Worm (Caenorhabditis elegans): ENCODE data around the gene Y37E11AL.9.

ce11 chrIV:3709200-3709599 is 8.7 kb upstream of the Y37E11AL.9 start, which contains the start of gene Y37E11AL.1:
- TF ChIP-seq ztf-29 (GFP tag; IDR thresholded peaks at IDR 0.05): no peak
- no peak for TF ChIP-seq cog-1 (tag; optimal IDR thresholded peaks at IDR 0.05)
- TF ChIP-seq ref-1 (GFP tag; conservative IDR thresholded peaks at IDR 0.05): no peak
- no peak for TF ChIP-seq T22C8.4 (GFP tag; IDR thresholded peaks at IDR 0.05)
- no peak for TF ChIP-seq flt-1 (GFP tag; IDR thresholded peaks at IDR 0.05)
- no peak for TF ChIP-seq tab-1 (GFP tag; IDR thresholded peaks at IDR 0.05)
- TF ChIP-seq med-1 (GFP tag; optimal IDR thresholded peaks at IDR 0.05; ENCODE audit: insufficient read depth): no peak
- TF ChIP-seq klf-2 (GFP tag; conservative IDR thresholded peaks at IDR 0.05): no peak
- TF ChIP-seq ztf-23 (GFP tag; IDR thresholded peaks at IDR 0.05): no peak
